Worm (Caenorhabditis elegans): ENCODE data around the gene F26G1.9.

Gene F26G1.9

DNA sequence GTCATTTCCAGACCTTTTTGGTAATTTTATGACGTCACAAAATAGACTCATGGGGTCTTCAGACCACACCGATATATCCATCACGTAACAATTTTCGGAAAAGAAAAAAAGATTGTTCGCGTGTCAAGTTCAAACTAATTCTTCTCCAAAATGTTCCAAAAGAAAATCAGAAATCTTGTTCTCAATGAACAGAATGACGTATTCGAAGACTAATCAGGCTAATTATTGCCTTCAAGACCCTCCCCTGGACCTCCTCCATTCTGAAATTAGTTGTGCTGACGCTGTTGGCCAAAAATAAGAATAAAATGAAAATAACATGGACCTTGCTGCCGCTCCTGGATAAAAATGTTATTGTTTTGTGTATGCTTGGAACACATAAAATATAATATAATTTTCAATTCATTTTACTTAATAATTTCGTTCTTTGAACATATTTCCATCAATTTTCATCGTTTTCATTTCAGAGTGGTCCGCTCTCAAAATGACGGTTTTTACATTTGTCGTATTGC lies 16.1 kb upstream of the F26G1.9 start, which contains the start of gene F26G1.15:
Gene F26G1.15 (plus strand): TSS at position 459 of the 509 bp plus-strand sequence.
- TF ChIP-seq efl-1 (optimal IDR thresholded peaks at IDR 0.05): no peak
- peak in 1 of 2 experiments; percentile 53 for TF ChIP-seq efl-1 (GFP tag; optimal IDR thresholded peaks at IDR 0.05 in 1 of 2)
- no peak for TF ChIP-seq nhr-47 (tag; optimal IDR thresholded peaks at IDR 0.05)

DNA sequence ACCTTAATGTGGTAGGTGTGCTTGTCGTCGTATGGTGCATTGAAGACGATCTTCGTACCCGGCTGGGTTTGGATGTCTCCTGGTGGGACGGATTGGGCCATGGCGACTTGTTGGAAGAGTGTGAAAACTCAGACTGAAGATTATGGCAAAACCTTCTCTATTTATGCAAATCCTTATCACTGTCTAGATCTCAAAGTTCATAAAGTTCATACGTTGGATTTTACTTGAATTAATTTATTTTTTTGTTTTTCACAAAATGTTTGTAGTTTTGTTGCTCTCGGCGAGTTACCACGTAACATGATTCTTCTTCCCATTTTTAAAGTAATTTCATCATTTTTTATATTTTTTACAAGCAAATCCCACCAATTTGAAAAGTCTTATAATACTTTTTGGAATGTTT lies 12.4 kb upstream of the F26G1.9 start, which contains the start of gene msp-3:
Gene msp-3 (minus strand): TSS at position 101 of the 400 bp plus-strand sequence.
- TF ChIP-seq nhr-47 (tag; optimal IDR thresholded peaks at IDR 0.05): no peak
- no peak for TF ChIP-seq lin-14 (GFP tag; optimal IDR thresholded peaks at IDR 0.05)
- TF ChIP-seq mep-1 (tag; optimal IDR thresholded peaks at IDR 0.05): no peak

DNA sequence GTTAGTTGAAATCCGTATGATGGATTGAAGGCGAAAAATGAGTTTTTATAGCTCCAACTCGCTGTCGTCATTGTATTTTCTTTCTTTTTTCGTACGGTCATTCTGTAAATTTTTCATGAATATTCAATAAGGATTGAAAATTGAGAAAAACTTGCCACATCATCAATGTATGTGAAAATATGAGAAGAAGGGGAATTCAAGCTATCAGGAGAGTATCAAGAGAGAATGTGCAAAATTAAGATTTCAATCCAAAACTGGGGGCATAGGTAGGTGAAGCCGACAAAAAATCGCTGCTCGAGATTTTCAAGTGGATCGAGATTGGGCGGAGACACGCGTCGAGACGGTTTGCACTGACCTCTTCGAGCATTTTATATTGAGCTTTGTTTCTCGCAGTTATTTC lies 10.6 kb upstream of the F26G1.9 start, which contains the start of gene nep-12:
Gene nep-12 (minus strand): TSS at position 101 of the 400 bp plus-strand sequence.
- TF ChIP-seq aha-1 (tag; optimal IDR thresholded peaks at IDR 0.05) (no peak), blmp-1 (tag; optimal IDR thresholded peaks at IDR 0.05) (no peak), lir-3 (tag; optimal IDR thresholded peaks at IDR 0.05; ENCODE audit: poor library complexity) (no peak), lin-39 (tag; optimal IDR thresholded peaks at IDR 0.05) (no peak), zip-4 (GFP tag; optimal IDR thresholded peaks at IDR 0.05) (no peak), unc-86 (tag; optimal IDR thresholded peaks at IDR 0.05) (no peak), ceh-90 (tag; optimal IDR thresholded peaks at IDR 0.05) (no peak), zag-1 (tag; optimal IDR thresholded peaks at IDR 0.05) (no peak), efl-1 (optimal IDR thresholded peaks at IDR 0.05) (no peak), efl-1 (GFP tag; optimal IDR thresholded peaks at IDR 0.05 in 1 of 2) (no peak), jun-1 (tag; optimal IDR thresholded peaks at IDR 0.05) (no peak), alr-1 (tag; optimal IDR thresholded peaks at IDR 0.05; ENCODE audit: borderline replicate concordance) (no peak), lin-13 (GFP tag; optimal IDR thresholded peaks at IDR 0.05) (no peak), nhr-237 (tag; optimal IDR thresholded peaks at IDR 0.05) (no peak), egl-13 (tag; optimal IDR thresholded peaks at IDR 0.05) (no peak), C04F5.9 (tag; optimal IDR thresholded peaks at IDR 0.05) (no peak)

DNA sequence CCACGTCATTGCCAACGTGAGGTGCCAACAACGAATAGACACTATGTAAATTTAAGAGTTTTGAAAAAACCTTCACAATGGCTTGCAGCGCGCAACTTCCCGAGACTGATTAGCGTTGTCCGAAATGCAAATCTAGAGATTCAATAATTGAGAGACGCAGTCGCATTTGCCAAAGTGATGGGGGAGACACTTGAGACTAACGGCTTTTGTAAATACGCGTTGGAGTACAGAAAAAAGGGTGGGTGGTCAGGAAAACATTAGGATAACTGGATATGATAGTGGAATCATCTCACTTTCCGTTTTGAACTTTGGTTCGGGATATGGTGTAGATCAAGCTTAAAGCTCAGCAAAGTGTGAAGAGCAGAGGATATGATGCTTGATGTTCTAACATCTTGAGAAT lies 6.0 kb upstream of the F26G1.9 start:
- TF ChIP-seq efl-1 (optimal IDR thresholded peaks at IDR 0.05) (no peak), efl-1 (GFP tag; optimal IDR thresholded peaks at IDR 0.05 in 1 of 2) (peak in 1 of 2 experiments; percentile 66), lin-14 (GFP tag; optimal IDR thresholded peaks at IDR 0.05) (no peak), grh-1 (GFP tag; IDR thresholded peaks at IDR 0.05) (no peak), pag-3 (tag; optimal IDR thresholded peaks at IDR 0.05; ENCODE audit: borderline replicate concordance, insufficient read depth) (no peak), tbx-2 (tag; optimal IDR thresholded peaks at IDR 0.05) (no peak), blmp-1 (tag; optimal IDR thresholded peaks at IDR 0.05) (no peak)

DNA sequence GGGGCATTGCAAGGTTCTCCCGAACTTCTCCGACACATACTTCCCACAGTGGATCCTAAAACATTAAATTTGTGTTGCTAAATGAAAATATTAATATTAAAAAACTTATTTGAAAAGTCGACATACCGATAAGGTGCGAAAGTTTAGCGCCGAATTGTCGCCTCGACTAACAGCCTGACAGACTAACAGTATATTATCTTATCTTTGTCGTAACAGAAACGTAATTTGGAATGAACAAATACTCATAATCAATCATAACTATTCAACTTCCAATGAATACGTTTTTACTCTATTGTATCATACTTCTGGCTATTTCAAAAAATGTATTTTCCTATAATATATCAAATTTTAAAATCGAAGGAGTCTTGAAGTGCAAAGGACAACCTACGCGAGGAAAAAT lies 3.1 kb upstream of the F26G1.9 start, which contains the start of gene F26G1.11:
Gene F26G1.11 (plus strand): TSS at position 205 of the 400 bp plus-strand sequence.
- TF ChIP-seq xbp-1 (tag; optimal IDR thresholded peaks at IDR 0.05) (no peak), nhr-28 (tag; optimal IDR thresholded peaks at IDR 0.05) (no peak), mdl-1 (tag; optimal IDR thresholded peaks at IDR 0.05) (no peak), lsy-2 (tag; optimal IDR thresholded peaks at IDR 0.05) (no peak), elt-2 (tag; optimal IDR thresholded peaks at IDR 0.05) (peak; percentile 94), blmp-1 (tag; optimal IDR thresholded peaks at IDR 0.05) (peak; percentile 31), lin-14 (GFP tag; optimal IDR thresholded peaks at IDR 0.05) (peak; percentile 7), elt-3 (tag; optimal IDR thresholded peaks at IDR 0.05) (peak in 1 of 6 experiments; percentile 34)

DNA sequence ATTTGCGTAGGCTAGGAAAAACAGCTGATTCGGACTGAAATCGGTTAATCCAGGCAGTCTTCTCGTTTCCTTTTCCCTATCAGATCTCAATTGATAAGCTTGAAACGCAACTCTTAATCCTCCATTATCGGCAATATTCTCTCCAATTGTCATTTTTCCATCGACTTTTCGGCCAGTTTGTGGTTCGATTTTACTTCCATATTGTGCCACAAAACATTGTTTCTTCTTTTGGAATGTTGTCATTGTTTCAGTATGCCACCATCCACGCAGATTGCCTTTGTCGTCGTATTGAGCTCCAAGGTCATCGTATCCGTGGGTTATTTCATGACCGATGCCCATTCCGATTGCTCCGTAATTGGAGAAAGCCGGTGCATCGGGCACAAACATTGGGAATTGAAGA lies 2.0 kb upstream of the F26G1.9 start:
- TF ChIP-seq lin-14 (GFP tag; optimal IDR thresholded peaks at IDR 0.05): no peak
- TF ChIP-seq egl-13 (tag; optimal IDR thresholded peaks at IDR 0.05): no peak
- TF ChIP-seq nhr-76 (tag; optimal IDR thresholded peaks at IDR 0.05): no peak
- no peak for TF ChIP-seq nhr-19 (GFP tag; conservative IDR thresholded peaks at IDR 0.05)
- TF ChIP-seq sox-4 (tag; optimal IDR thresholded peaks at IDR 0.05): no peak
- TF ChIP-seq lir-3 (tag; optimal IDR thresholded peaks at IDR 0.05; ENCODE audit: poor library complexity): no peak
- no peak for TF ChIP-seq vab-15 (tag; optimal IDR thresholded peaks at IDR 0.05)
